Fruit fly (Drosophila melanogaster): ENCODE data around the gene dind.

Gene dind

DNA sequence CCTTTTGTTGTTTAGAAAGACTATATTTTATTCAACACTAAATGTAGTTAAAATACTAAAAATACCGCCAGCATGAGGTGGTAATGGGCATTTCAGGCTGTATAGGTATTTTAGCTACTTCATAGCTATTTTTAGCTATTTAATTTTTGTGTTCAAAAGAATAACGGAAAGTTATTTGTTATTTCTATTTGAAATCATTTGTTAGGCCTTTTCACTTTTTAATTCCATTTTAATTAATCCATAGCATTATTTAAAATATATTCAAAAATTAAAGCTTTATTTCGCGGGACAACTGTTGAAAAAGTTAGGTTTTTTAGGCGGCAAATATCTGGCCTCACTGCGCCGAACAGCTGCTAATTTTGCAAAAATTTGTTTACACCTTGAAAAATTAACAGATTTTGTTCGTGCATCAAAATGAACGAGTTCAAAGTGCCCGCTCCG is at the start of gene dind, which contains the start of gene CG7706:
dind (minus strand) TSS at position 40 of the 441 bp plus-strand sequence.
CG7706 (plus strand) TSS at position 319 of the 441 bp plus-strand sequence.
- TF ChIP-seq CG8478 (optimal IDR thresholded peaks at IDR 0.05) (no peak), Dll (optimal IDR thresholded peaks at IDR 0.05) (no peak), EcR (GFP tag; optimal IDR thresholded peaks at IDR 0.05) (no peak), pan (optimal IDR thresholded peaks at IDR 0.05) (no peak), usp (GFP tag; optimal IDR thresholded peaks at IDR 0.05) (no peak), psq (optimal IDR thresholded peaks at IDR 0.05) (no peak)

DNA sequence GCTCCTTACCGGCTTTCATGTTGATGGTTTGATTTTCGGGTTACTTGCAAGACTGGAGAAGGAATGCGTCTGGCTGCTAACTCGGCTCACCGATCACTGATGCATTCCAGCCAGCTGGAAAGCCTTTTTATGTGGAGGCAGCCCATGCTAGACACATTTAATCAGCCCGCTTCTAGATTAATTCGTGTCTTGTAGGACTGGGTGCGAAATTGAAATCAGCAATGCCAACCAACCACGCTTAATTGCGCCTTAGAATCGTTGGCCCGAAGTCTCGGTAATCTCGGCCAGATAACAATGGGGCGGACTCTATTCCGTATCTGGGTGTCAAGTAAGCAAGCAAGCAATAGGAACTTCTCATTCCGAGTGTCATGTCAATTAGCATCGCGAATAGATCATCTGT is 49.0 kb upstream of the dind start, which contains the start of gene CG7714:
CG7714 (minus strand) TSS at position 101 of the 400 bp plus-strand sequence.
- TF ChIP-seq usp (GFP tag; optimal IDR thresholded peaks at IDR 0.05), result no peak
- no peak for TF ChIP-seq CG8478 (optimal IDR thresholded peaks at IDR 0.05)
- no peak for TF ChIP-seq Dll (optimal IDR thresholded peaks at IDR 0.05)
- TF ChIP-seq EcR (GFP tag; optimal IDR thresholded peaks at IDR 0.05), result no peak
- TF ChIP-seq psq (optimal IDR thresholded peaks at IDR 0.05), result no peak
- no peak for TF ChIP-seq pan (optimal IDR thresholded peaks at IDR 0.05)

DNA sequence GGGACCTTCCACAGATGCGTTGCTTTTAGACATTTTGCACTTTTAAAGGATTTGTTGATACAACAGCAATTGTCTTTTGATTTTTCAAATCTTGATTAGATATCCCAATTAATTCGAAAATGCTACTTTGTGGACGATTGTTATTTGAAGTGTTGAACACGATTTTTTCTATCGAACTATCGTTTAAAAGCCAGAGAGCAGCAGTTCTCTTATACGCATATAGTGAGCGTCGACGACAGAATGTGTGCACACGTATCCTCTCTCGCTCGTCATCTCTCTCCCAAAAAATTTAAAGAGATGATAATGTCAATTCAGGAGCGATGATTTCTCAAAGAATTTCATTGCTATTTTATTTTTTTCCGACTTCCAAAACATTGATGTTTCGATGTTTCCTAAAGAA is 45.2 kb upstream of the dind start, which contains the start of gene CG34283:
CG34283 (minus strand) TSS at position 101 of the 400 bp plus-strand sequence.
- no peak for TF ChIP-seq psq (optimal IDR thresholded peaks at IDR 0.05)

DNA sequence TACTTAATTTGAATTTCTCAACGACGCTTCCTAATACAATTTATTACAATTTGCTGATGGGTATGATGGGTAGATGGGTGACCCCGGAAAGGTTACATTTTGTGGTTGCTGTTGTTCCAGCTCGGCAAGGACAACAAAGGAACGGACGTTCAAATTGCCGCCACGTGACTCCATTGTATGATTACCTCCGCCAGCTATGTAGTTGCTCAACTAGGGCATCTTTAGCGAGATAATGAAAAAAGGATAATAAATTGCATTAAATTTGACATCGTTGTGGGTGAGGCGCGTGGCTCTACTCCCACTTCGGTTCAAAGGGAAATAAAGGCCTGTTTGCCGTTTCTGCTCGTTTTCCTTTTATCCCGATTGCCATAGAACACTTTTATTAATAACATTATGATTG is 44.0 kb upstream of the dind start:
- TF ChIP-seq pan (optimal IDR thresholded peaks at IDR 0.05), result no peak
- no peak for TF ChIP-seq usp (GFP tag; optimal IDR thresholded peaks at IDR 0.05)
- TF ChIP-seq EcR (GFP tag; optimal IDR thresholded peaks at IDR 0.05), result no peak
- TF ChIP-seq psq (optimal IDR thresholded peaks at IDR 0.05), result no peak
- no peak for TF ChIP-seq CG8478 (optimal IDR thresholded peaks at IDR 0.05)
- TF ChIP-seq Dll (optimal IDR thresholded peaks at IDR 0.05), result no peak

DNA sequence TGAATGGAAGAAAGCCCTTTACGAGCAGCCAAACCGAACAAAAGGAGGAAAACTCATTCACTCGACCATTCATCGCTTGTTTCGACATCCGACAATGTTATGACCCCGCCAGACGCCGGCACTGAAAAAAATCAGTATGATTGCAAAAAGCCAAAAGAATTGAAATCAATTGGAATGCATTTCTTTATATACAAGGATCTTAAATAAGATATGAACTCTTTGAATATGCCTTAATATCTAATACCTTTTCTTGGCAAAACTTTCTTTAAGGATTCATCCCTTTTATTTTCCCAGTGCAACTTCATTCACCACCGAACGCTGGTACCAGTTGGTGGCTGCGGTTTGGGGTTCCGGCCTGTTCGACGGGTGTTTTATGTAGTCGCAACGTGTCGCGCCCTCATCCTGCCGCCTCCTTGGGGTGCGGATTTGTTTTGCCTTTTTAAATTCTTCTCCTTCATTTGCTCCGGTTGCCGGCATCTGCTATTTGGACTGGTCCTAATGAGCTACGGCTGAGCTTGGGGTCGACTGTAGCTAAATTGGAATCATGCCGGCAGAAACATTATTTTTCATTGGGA is 42.5 kb upstream of the dind start:
- TF ChIP-seq EcR (GFP tag; optimal IDR thresholded peaks at IDR 0.05) (no peak), usp (GFP tag; optimal IDR thresholded peaks at IDR 0.05) (no peak), psq (optimal IDR thresholded peaks at IDR 0.05) (no peak), CG8478 (optimal IDR thresholded peaks at IDR 0.05) (no peak), Dll (optimal IDR thresholded peaks at IDR 0.05) (no peak), pan (optimal IDR thresholded peaks at IDR 0.05) (no peak)

DNA sequence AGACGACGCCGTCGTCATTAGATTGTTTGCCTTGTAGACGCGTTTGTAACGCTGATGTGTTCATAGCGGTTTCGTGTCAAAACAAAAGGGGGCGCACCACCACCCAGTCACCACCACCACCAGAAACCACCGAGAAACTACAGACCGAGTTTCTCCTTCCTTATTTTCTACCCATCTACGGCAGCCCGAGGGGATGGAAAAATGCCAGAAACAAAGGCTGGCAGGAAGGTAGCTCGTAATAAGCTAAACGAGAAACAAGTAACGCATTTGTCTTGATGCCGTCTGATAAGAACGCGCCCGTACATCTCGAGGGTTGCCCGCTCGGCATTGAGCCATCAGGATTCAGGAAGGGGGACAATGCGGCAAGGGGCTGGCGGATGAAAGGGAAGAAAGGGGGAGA is 30.2 kb upstream of the dind start:
- no peak for TF ChIP-seq usp (GFP tag; optimal IDR thresholded peaks at IDR 0.05)
- no peak for TF ChIP-seq Dll (optimal IDR thresholded peaks at IDR 0.05)
- TF ChIP-seq EcR (GFP tag; optimal IDR thresholded peaks at IDR 0.05), result no peak
- TF ChIP-seq pan (optimal IDR thresholded peaks at IDR 0.05), result no peak
- no peak for TF ChIP-seq psq (optimal IDR thresholded peaks at IDR 0.05)
- no peak for TF ChIP-seq CG8478 (optimal IDR thresholded peaks at IDR 0.05)

DNA sequence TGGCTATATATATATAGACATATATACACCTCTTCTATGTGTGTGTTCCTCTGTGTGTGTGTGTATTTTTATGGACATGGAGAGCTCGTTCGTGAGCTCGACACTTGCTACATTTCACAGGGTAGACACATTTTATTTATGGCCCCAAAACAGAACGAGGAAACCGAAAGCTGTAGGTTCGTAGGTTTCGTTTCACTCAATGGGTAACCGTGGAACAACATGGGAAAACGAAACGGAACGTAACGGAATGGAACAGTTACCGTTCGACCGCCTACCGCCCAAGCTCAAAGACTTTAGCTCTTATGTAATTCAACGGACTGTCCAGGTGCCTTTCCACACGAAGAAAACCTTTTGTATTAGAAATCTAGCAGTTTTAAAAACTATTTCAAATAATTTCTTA is 28.9 kb upstream of the dind start:
- no peak for TF ChIP-seq CG8478 (optimal IDR thresholded peaks at IDR 0.05)
- TF ChIP-seq usp (GFP tag; optimal IDR thresholded peaks at IDR 0.05), result no peak
- no peak for TF ChIP-seq EcR (GFP tag; optimal IDR thresholded peaks at IDR 0.05)
- no peak for TF ChIP-seq Dll (optimal IDR thresholded peaks at IDR 0.05)

DNA sequence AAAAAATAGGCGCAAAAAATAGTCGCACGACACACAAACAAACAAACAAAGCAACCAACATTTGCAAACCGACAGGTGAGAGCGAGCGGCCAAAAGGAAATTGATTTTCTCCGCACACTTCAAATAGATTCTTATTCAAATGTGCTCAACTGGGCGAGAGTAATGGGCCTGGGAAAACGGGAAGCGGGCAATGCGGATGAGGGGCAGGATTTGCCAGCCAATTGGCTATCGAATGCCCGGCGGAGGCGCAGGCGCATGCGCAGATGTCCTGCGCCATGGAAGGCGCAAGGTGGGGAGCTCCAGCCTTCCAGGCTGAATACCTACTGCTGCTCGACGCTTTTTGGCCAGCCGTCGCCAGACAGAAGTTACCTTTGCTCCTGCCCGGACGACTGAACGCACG is 27.8 kb upstream of the dind start, which contains the start of the genes ChAT and VAChT:
ChAT (plus strand) TSS at position 352 of the 400 bp plus-strand sequence.
VAChT (plus strand) TSS at position 352 of the 400 bp plus-strand sequence.
- TF ChIP-seq CG8478 (optimal IDR thresholded peaks at IDR 0.05) (no peak), psq (optimal IDR thresholded peaks at IDR 0.05) (no peak), pan (optimal IDR thresholded peaks at IDR 0.05) (no peak), EcR (GFP tag; optimal IDR thresholded peaks at IDR 0.05) (no peak), usp (GFP tag; optimal IDR thresholded peaks at IDR 0.05) (no peak), Dll (optimal IDR thresholded peaks at IDR 0.05) (no peak)

DNA sequence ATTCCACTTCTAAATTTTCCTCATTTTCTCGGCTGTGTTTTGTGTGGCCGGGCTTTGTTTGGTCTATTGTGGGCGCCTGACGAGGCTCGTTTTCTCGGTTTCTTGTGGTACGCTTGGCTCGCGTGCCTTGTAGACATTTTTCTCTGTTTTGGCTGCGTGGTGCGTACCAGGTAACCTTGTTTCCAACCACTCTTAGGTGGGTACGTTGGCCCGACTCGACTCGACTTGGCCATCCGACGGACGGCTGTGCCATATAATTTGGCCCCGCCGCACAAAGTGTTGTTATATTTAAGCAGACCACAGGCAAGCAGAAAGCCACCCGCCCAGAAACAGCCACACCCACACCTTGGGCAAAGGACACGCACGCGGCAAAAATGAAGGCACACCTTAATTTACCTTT is 26.2 kb upstream of the dind start:
- TF ChIP-seq psq (optimal IDR thresholded peaks at IDR 0.05) (no peak), usp (GFP tag; optimal IDR thresholded peaks at IDR 0.05) (no peak), pan (optimal IDR thresholded peaks at IDR 0.05) (no peak), Dll (optimal IDR thresholded peaks at IDR 0.05) (no peak), EcR (GFP tag; optimal IDR thresholded peaks at IDR 0.05) (no peak), CG8478 (optimal IDR thresholded peaks at IDR 0.05) (no peak)

DNA sequence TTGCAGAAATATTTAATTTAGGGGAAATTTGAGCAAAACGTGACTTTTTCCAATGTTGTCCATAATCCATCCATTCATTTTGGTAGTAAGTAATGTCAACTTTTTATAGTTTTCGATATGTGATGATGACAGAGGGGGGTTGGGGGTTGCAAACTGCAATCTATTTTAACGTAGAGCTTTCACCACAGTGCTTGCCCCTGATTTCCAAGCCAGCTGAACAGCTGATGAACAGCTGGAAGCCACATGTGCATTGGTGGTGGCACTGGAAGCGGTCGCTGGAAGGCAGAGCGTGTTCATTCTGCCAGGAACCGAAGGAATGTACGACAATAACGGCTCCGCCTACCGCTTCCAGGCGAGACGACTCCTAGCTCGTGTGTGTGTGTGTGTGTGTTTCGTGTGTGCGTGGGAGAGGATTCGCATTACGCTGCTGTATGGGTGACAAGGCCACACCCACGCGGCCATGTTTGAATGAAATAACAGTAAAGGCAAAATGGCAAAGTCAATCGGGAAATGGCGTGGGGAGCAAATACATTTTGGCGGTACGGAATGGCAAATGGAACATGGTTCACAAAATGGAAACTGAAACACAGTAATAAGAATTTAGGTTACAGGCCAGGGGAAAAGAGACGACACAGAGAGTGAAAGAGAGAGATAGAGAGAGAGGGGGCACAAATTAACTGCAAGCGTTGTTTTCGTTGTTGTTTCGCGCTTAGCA is 21.7 kb upstream of the dind start:
- TF ChIP-seq usp (GFP tag; optimal IDR thresholded peaks at IDR 0.05) (no peak), CG8478 (optimal IDR thresholded peaks at IDR 0.05) (no peak), psq (optimal IDR thresholded peaks at IDR 0.05) (no peak), Dll (optimal IDR thresholded peaks at IDR 0.05) (no peak), pan (optimal IDR thresholded peaks at IDR 0.05) (no peak), EcR (GFP tag; optimal IDR thresholded peaks at IDR 0.05) (no peak)

DNA sequence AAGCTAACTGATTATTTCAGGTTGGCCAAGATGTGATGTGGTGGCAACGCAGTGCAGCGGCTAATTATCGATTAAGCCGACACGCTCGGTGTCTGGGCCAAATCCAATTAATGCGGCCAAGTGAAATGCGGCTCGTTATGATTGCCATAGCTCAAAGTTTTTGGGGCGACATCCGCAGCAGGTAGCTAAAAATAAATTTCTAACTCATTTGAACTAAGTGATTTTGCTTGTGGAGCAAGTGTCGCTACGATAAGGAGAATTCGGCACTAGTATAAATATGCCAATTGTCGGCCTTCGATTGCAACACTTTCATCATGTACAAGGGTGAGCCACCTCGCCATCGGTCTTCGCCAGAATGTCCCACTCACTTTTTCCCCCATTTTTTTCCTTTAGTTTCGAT is 17.6 kb upstream of the dind start, which contains the start of gene CG34282:
CG34282 (plus strand) TSS at position 301 of the 400 bp plus-strand sequence.
- no peak for TF ChIP-seq EcR (GFP tag; optimal IDR thresholded peaks at IDR 0.05)
- TF ChIP-seq CG8478 (optimal IDR thresholded peaks at IDR 0.05), result no peak
- TF ChIP-seq psq (optimal IDR thresholded peaks at IDR 0.05), result no peak
- no peak for TF ChIP-seq pan (optimal IDR thresholded peaks at IDR 0.05)
- TF ChIP-seq usp (GFP tag; optimal IDR thresholded peaks at IDR 0.05), result no peak
- no peak for TF ChIP-seq Dll (optimal IDR thresholded peaks at IDR 0.05)

DNA sequence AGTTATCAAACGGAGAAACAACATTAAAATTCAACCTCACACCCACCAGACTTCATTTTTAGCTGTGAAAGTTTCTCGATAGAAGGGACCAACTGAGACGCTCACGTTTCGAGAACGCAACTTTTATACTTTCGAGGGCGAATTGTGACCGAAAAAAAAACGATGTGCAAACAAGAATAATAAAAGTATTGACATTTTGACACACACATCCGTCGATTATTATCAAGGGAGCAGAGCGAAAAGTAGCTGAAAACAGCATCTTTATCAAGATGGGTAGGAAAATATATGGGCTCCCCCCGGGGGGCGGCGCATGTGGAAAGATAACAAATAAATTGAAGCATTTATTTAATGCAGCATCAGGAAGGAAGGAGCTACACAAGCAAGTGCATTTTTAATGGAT is 16.3 kb upstream of the dind start, which contains the start of gene CG14300:
CG14300 (minus strand) TSS at position 101 of the 400 bp plus-strand sequence.
- TF ChIP-seq psq (optimal IDR thresholded peaks at IDR 0.05), result no peak
- no peak for TF ChIP-seq pan (optimal IDR thresholded peaks at IDR 0.05)
- TF ChIP-seq EcR (GFP tag; optimal IDR thresholded peaks at IDR 0.05), result no peak
- no peak for TF ChIP-seq usp (GFP tag; optimal IDR thresholded peaks at IDR 0.05)
- TF ChIP-seq Dll (optimal IDR thresholded peaks at IDR 0.05), result no peak
- TF ChIP-seq CG8478 (optimal IDR thresholded peaks at IDR 0.05), result no peak
